Fruit fly (Drosophila melanogaster) whole organism, embryonic: ENCODE measurements around the gene CG14269.

Experiments
- BEAF-32 ChIP-seq: fragments of 200-800 bp; sonication (Bioruptor generic); optimal IDR thresholded peaks from 3 replicates; lab custom pipeline; 2017; ENCODE audit warnings: missing biosample characterization, missing genetic modification characterization, mild to moderate bottlenecking, moderate library complexity, missing genetic modification reagents
- Bdp1 ChIP-seq: fragments of 200-800 bp; sonication (Bioruptor generic); optimal IDR thresholded peaks from 3 replicates; lab custom pipeline; 2016; ENCODE audit warnings: missing biosample characterization, missing genetic modification characterization
- Bgb ChIP-seq: fragments of 200-800 bp; sonication (Bioruptor generic); IDR thresholded peaks from 2 replicates; pipeline ENCODE4 v1.3.6; 2022; ENCODE audit warnings: missing biosample characterization, missing genetic modification characterization; ENCODE audit not compliant: partially characterized antibody
- C15 ChIP-seq: fragments of 200-800 bp; sonication (Bioruptor generic); IDR thresholded peaks from 3 replicates; pipeline ENCODE4 v1.3.6; 2022; ENCODE audit warnings: missing biosample characterization, missing genetic modification characterization
- CG10274 ChIP-seq: fragments of 200-800 bp; sonication (Bioruptor generic); optimal IDR thresholded peaks from 3 replicates; lab custom pipeline; 2017; ENCODE audit warnings: missing biosample characterization, mild to moderate bottlenecking, missing genetic modification characterization
- CG10462 ChIP-seq: fragments of 200-800 bp; sonication (Bioruptor generic); optimal IDR thresholded peaks from 2 replicates; lab custom pipeline; 2016; ENCODE audit warnings: missing biosample characterization, missing genetic modification characterization
- CG10565 ChIP-seq: fragments of 200-800 bp; sonication (Bioruptor generic); optimal IDR thresholded peaks from 3 replicates; lab custom pipeline; 2016; ENCODE audit warnings: missing biosample characterization, mild to moderate bottlenecking, missing genetic modification characterization
- CG11504 ChIP-seq: fragments of 200-800 bp; sonication (Bioruptor generic); optimal IDR thresholded peaks from 3 replicates; lab custom pipeline; 2019; ENCODE audit warnings: missing biosample characterization, mild to moderate bottlenecking, missing genetic modification characterization, moderate library complexity
- CG14667 ChIP-seq: fragments of 200-800 bp; sonication (Bioruptor generic); IDR thresholded peaks from 2 replicates; pipeline ENCODE4 v1.3.6; 2022; ENCODE audit warnings: missing biosample characterization, missing genetic modification characterization
- CG14965 ChIP-seq: fragments of 200-800 bp; sonication (Bioruptor generic); optimal IDR thresholded peaks from 2 replicates; lab custom pipeline; 2016; ENCODE audit warnings: missing biosample characterization, missing genetic modification characterization, borderline replicate concordance
- CG1603 ChIP-seq: fragments of 200-800 bp; sonication (Bioruptor generic); optimal IDR thresholded peaks from 2 replicates; lab custom pipeline; 2019; ENCODE audit warnings: missing biosample characterization, mild to moderate bottlenecking, missing genetic modification characterization, moderate library complexity
- CG16813 ChIP-seq: fragments of 200-800 bp; sonication (Bioruptor generic); IDR thresholded peaks from 3 replicates; pipeline ENCODE4 v1.3.6; 2022; ENCODE audit warnings: missing biosample characterization, missing genetic modification characterization; ENCODE audit not compliant: partially characterized antibody
- CG17186 ChIP-seq: fragments of 200-800 bp; sonication (Bioruptor generic); optimal IDR thresholded peaks from 3 replicates; lab custom pipeline; 2017; ENCODE audit warnings: missing biosample characterization, missing genetic modification reagents, missing genetic modification characterization
- CG17361 ChIP-seq: fragments of 200-800 bp; sonication (Bioruptor generic); IDR thresholded peaks from 3 replicates; pipeline ENCODE4 v1.3.6; 2022; ENCODE audit warnings: missing biosample characterization, missing genetic modification characterization
- CG17385 ChIP-seq: fragments of 200-800 bp; sonication (Bioruptor generic); optimal IDR thresholded peaks from 3 replicates; lab custom pipeline; 2018; ENCODE audit warnings: missing biosample characterization, mild to moderate bottlenecking, missing genetic modification characterization
- CG18764 ChIP-seq: fragments of 200-800 bp; sonication (Bioruptor generic); optimal IDR thresholded peaks from 3 replicates; lab custom pipeline; 2016; ENCODE audit warnings: missing biosample characterization, missing genetic modification characterization
- CG2116 ChIP-seq: fragments of 200-800 bp; sonication (Bioruptor generic); optimal IDR thresholded peaks from 3 replicates; lab custom pipeline; 2018; ENCODE audit warnings: missing biosample characterization, mild to moderate bottlenecking, missing genetic modification characterization
- CG30403 ChIP-seq: fragments of 200-800 bp; sonication (Bioruptor generic); optimal IDR thresholded peaks from 3 replicates; lab custom pipeline; 2016; ENCODE audit warnings: missing biosample characterization, missing genetic modification characterization
- CG33557 ChIP-seq: fragments of 200-800 bp; sonication (Bioruptor generic); optimal IDR thresholded peaks from 2 replicates; lab custom pipeline; 2019; ENCODE audit warnings: missing biosample characterization, mild to moderate bottlenecking, missing genetic modification characterization, moderate library complexity
- CG5245 ChIP-seq: fragments of 200-800 bp; sonication (Bioruptor generic); optimal IDR thresholded peaks from 3 replicates; lab custom pipeline; 2016; ENCODE audit warnings: missing biosample characterization, missing genetic modification characterization
- CG6765 ChIP-seq: fragments of 200-800 bp; sonication (Bioruptor generic); optimal IDR thresholded peaks from 3 replicates; lab custom pipeline; 2017; ENCODE audit warnings: missing biosample characterization, mild to moderate bottlenecking, missing genetic modification characterization
- CG8089 ChIP-seq: fragments of 200-800 bp; sonication (Bioruptor generic); optimal IDR thresholded peaks from 3 replicates; lab custom pipeline; 2016; ENCODE audit warnings: missing biosample characterization, missing genetic modification characterization
- CG8944 ChIP-seq: fragments of 200-800 bp; sonication (Bioruptor generic); optimal IDR thresholded peaks from 3 replicates; lab custom pipeline; 2016; ENCODE audit warnings: missing biosample characterization, missing genetic modification characterization
- CG9727 ChIP-seq: fragments of 200-800 bp; sonication (Bioruptor generic); optimal IDR thresholded peaks from 3 replicates; lab custom pipeline; 2017; ENCODE audit warnings: missing biosample characterization, mild to moderate bottlenecking, missing genetic modification characterization
- CoRest ChIP-seq: fragments of 200-800 bp; sonication (Bioruptor generic); optimal IDR thresholded peaks from 3 replicates; lab custom pipeline; 2018; ENCODE audit warnings: missing biosample characterization, mild to moderate bottlenecking, missing genetic modification characterization, moderate library complexity
- ERR ChIP-seq: fragments of 200-800 bp; sonication (Bioruptor generic); optimal IDR thresholded peaks from 2 replicates; lab custom pipeline; 2016; ENCODE audit warnings: missing biosample characterization, missing genetic modification characterization
- Elba2 ChIP-seq: fragments of 200-800 bp; sonication (Bioruptor generic); optimal IDR thresholded peaks from 3 replicates; lab custom pipeline; 2016; ENCODE audit warnings: missing biosample characterization, missing genetic modification characterization
- Hr39 ChIP-seq: fragments of >200 bp; optimal IDR thresholded peaks from 2 replicates; lab custom pipeline; 2017
- Mad ChIP-seq: fragments of 200-800 bp; sonication (Bioruptor generic); optimal IDR thresholded peaks from 2 replicates; lab custom pipeline; 2016; ENCODE audit warnings: missing biosample characterization, missing genetic modification characterization
- Med ChIP-seq: fragments of 200-800 bp; sonication (Bioruptor generic); peaks from one replicate; lab custom pipeline; 2016; ENCODE audit warnings: missing biosample characterization, missing genetic modification characterization, mild to moderate bottlenecking, inconsistent platforms, moderate library complexity
- Mes4 ChIP-seq: fragments of 200-800 bp; sonication (Bioruptor generic); optimal IDR thresholded peaks from 2 replicates; lab custom pipeline; 2016; ENCODE audit warnings: missing biosample characterization, missing genetic modification characterization
- Myb ChIP-seq: fragments of 200-800 bp; sonication (Bioruptor generic); optimal IDR thresholded peaks from 2 replicates; lab custom pipeline; 2016; ENCODE audit warnings: missing biosample characterization, missing genetic modification characterization
- NC2α ChIP-seq: fragments of 200-800 bp; sonication (Bioruptor generic); optimal IDR thresholded peaks from 2 replicates; lab custom pipeline; 2016; ENCODE audit warnings: missing biosample characterization, missing genetic modification characterization
- NfI ChIP-seq: fragments of 200-800 bp; sonication (Bioruptor generic); optimal IDR thresholded peaks from 3 replicates; lab custom pipeline; 2018; ENCODE audit warnings: missing biosample characterization, mild to moderate bottlenecking, missing genetic modification characterization, moderate library complexity
- Rx ChIP-seq: fragments of 200-800 bp; sonication (Bioruptor generic); IDR thresholded peaks from 2 replicates; pipeline ENCODE4 v1.3.6; 2022; ENCODE audit warnings: missing biosample characterization, missing genetic modification characterization
- Xbp1 ChIP-seq: fragments of 200-800 bp; sonication (Bioruptor generic); optimal IDR thresholded peaks from 3 replicates; lab custom pipeline; 2016; ENCODE audit warnings: missing biosample characterization, mild to moderate bottlenecking, missing genetic modification characterization
- bab2 ChIP-seq: fragments of 200-800 bp; sonication (Bioruptor generic); optimal IDR thresholded peaks from 2 replicates; lab custom pipeline; 2016; ENCODE audit warnings: missing biosample characterization, missing genetic modification characterization
- br ChIP-seq: fragments of >200 bp; optimal IDR thresholded peaks from 2 replicates; lab custom pipeline; 2017
- ci ChIP-seq: fragments of 200-800 bp; sonication (Bioruptor generic); IDR thresholded peaks from 3 replicates; pipeline ENCODE4 v1.3.6; 2022; ENCODE audit warnings: missing biosample characterization, missing genetic modification characterization
- corto ChIP-seq: fragments of 200-800 bp; sonication (Bioruptor generic); optimal IDR thresholded peaks from 2 replicates; lab custom pipeline; 2016; ENCODE audit warnings: missing biosample characterization, mild to moderate bottlenecking, missing genetic modification characterization, moderate library complexity
- dati ChIP-seq: fragments of 200-800 bp; sonication (Bioruptor generic); IDR thresholded peaks from 2 replicates; pipeline ENCODE4 v1.3.6; 2022; ENCODE audit warnings: missing biosample characterization, missing genetic modification characterization
- ems ChIP-seq: fragments of 200-800 bp; sonication (Bioruptor generic); optimal IDR thresholded peaks from 3 replicates; lab custom pipeline; 2016; ENCODE audit warnings: missing biosample characterization, missing genetic modification characterization
- gsb-n ChIP-seq: fragments of 200-800 bp; sonication (Bioruptor generic); optimal IDR thresholded peaks from 3 replicates; lab custom pipeline; 2018; ENCODE audit warnings: missing biosample characterization, mild to moderate bottlenecking, missing genetic modification characterization
- hth ChIP-seq: fragments of >200 bp; optimal IDR thresholded peaks from 2 replicates; lab custom pipeline; 2017; ENCODE audit warnings: inconsistent platforms
- mirr ChIP-seq: fragments of 200-800 bp; sonication (Bioruptor generic); optimal IDR thresholded peaks from 3 replicates; lab custom pipeline; 2018; ENCODE audit warnings: missing biosample characterization, mild to moderate bottlenecking, missing genetic modification characterization
- nerfin-1 ChIP-seq: fragments of 200-800 bp; sonication (Bioruptor generic); optimal IDR thresholded peaks from 3 replicates; lab custom pipeline; 2019; ENCODE audit warnings: missing biosample characterization, mild to moderate bottlenecking, missing genetic modification characterization, moderate library complexity
- org-1 ChIP-seq: fragments of 200-800 bp; sonication (Bioruptor generic); optimal IDR thresholded peaks from 2 replicates; lab custom pipeline; 2017; ENCODE audit warnings: missing biosample characterization, missing genetic modification characterization
- stwl ChIP-seq: fragments of 200-800 bp; sonication (Bioruptor generic); optimal IDR thresholded peaks from 3 replicates; lab custom pipeline; 2018; ENCODE audit warnings: missing biosample characterization, mild to moderate bottlenecking, missing genetic modification characterization, moderate library complexity
- ttk ChIP-seq: fragments of 200-800 bp; sonication (Bioruptor generic); IDR thresholded peaks from 2 replicates; pipeline ENCODE4 v2.1.2; 2022; ENCODE audit warnings: missing biosample characterization, missing genetic modification characterization
- wor ChIP-seq: fragments of 200-800 bp; sonication (Bioruptor generic); IDR thresholded peaks from 2 replicates; pipeline ENCODE4 v1.3.6; 2022; ENCODE audit warnings: missing biosample characterization, missing genetic modification characterization
- zf30C ChIP-seq: fragments of 200-800 bp; sonication (Bioruptor generic); optimal IDR thresholded peaks from 3 replicates; lab custom pipeline; 2018; ENCODE audit warnings: missing biosample characterization, mild to moderate bottlenecking, missing genetic modification characterization

CG14269 gene

DNA sequence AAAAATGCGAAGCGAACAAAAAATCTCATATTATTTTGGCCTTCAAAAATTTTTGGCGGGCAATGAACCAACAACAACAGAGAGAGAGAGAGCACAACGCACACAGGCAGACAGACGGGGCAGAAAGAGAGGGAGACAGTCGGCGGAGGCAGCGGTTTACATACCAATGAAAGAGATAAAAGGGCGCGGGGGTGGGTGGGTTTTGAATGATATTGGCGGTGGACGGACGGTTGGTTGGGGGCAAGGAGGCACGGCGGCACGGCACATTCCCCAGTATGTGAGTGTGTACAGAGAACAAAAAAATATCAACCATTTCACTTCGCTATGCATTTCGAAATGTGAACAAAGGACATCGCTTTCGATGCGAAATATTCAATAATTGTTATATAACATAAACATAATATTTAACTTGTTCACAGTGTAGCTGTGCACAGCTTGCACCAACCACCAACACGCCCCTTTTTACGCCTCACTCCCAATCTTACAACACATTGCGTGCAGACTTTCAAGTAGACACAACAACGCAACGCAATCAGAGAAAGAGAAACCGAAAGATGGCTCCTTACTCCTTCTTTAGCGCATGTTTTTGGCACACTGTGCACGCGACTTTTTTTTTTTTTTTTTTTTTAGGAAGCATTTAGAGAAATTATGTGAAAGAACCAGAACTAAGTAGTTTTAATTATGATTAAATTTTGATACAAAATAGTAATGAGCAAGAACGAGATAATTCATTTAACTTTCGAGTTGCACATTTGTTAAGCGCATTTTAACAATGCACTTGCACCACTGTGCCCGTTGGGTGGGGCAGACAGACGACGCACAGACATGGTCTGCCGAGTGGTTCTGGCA lies 27.6 kb downstream of the CG14269 start (continued):
- TF ChIP-seq CG10565 (GFP tag; lab: Kevin White, UChicago) = no peak
- no peak for TF ChIP-seq C15
- TF ChIP-seq CG8089 (GFP tag; lab: Kevin White, UChicago) = no peak
- no peak for TF ChIP-seq ems
- no peak for TF ChIP-seq dati (GFP tag; lab: Robert Waterston, UW)
- TF ChIP-seq BEAF-32 (GFP tag; lab: Kevin White, UChicago) = no peak
- no peak for TF ChIP-seq wor (GFP tag; lab: Robert Waterston, UW)
- TF ChIP-seq nerfin-1 (tag; lab: Kevin White, UChicago) = no peak
- TF ChIP-seq CG30403 (GFP tag; lab: Kevin White, UChicago) = no peak
- no peak for TF ChIP-seq ERR (GFP tag; lab: Kevin White, UChicago)
- TF ChIP-seq Med (GFP tag; lab: Kevin White, UChicago) = peak; percentile 67
- TF ChIP-seq Mad (GFP tag; lab: Kevin White, UChicago) = no peak
- TF ChIP-seq CG2116 (GFP tag; lab: Kevin White, UChicago) = no peak
- TF ChIP-seq CG14667 (GFP tag; lab: Robert Waterston, UW) = no peak
- no peak for TF ChIP-seq org-1 (GFP tag; lab: Kevin White, UChicago)
- no peak for TF ChIP-seq CG16813
- no peak for TF ChIP-seq CG17186 (GFP tag; lab: Kevin White, UChicago)
- no peak for TF ChIP-seq ci (GFP tag; lab: Robert Waterston, UW)
- no peak for TF ChIP-seq ttk
- no peak for TF ChIP-seq mirr (GFP tag; lab: Kevin White, UChicago)
- TF ChIP-seq CG10462 (GFP tag; lab: Kevin White, UChicago) = no peak
- TF ChIP-seq br (lab: Kevin White, UChicago) = no peak
- TF ChIP-seq CG5245 (GFP tag; lab: Kevin White, UChicago) = no peak
- no peak for TF ChIP-seq hth (lab: Kevin White, UChicago)
- no peak for TF ChIP-seq stwl (tag; lab: Kevin White, UChicago)
- TF ChIP-seq Rx (GFP tag; lab: Robert Waterston, UW) = no peak
- no peak for TF ChIP-seq CoRest (tag; lab: Kevin White, UChicago)
- no peak for TF ChIP-seq CG11504 (tag; lab: Kevin White, UChicago)
- TF ChIP-seq NC2α (GFP tag; lab: Kevin White, UChicago) = no peak
- no peak for TF ChIP-seq Hr39
- no peak for TF ChIP-seq Mes4 (GFP tag; lab: Kevin White, UChicago)
- no peak for TF ChIP-seq CG18764
- TF ChIP-seq CG6765 = no peak
- TF ChIP-seq Elba2 (GFP tag; lab: Kevin White, UChicago) = no peak
- TF ChIP-seq gsb-n (tag; lab: Kevin White, UChicago) = no peak
- no peak for TF ChIP-seq CG17385 (GFP tag; lab: Kevin White, UChicago)
- TF ChIP-seq CG10274 (GFP tag; lab: Kevin White, UChicago) = no peak
- no peak for TF ChIP-seq CG9727 (GFP tag; lab: Kevin White, UChicago)
- TF ChIP-seq NfI = no peak
- TF ChIP-seq CG33557 = no peak
- TF ChIP-seq CG14965 (GFP tag; lab: Kevin White, UChicago) = no peak
- TF ChIP-seq zf30C (GFP tag; lab: Kevin White, UChicago) = no peak
- no peak for TF ChIP-seq bab2 (GFP tag; lab: Kevin White, UChicago)
- no peak for TF ChIP-seq Xbp1 (GFP tag; lab: Kevin White, UChicago)
- TF ChIP-seq Bdp1 (GFP tag; lab: Kevin White, UChicago) = no peak
- peak; percentile 45 for TF ChIP-seq CG1603 (tag; lab: Kevin White, UChicago)
- TF ChIP-seq corto (GFP tag; lab: Kevin White, UChicago) = peak; percentile 48
- no peak for TF ChIP-seq CG17361 (GFP tag; lab: Robert Waterston, UW)
- TF ChIP-seq Bgb (GFP tag; lab: Robert Waterston, UW) = no peak; the same call in 1 of the 2 replicates
- no peak for TF ChIP-seq Myb (GFP tag; lab: Kevin White, UChicago)
- no peak for TF ChIP-seq CG8944 (GFP tag; lab: Kevin White, UChicago)
